Worm (Caenorhabditis elegans) whole organism, L3 larva: Measurements from ENCODE around the gene Y54G2A.32.

Experiments used
- R02D3.7 ChIP-seq: fragments of 150-350 bp; optimal IDR thresholded peaks from 2 replicates; lab custom pipeline; 2014; ENCODE audit warnings: missing biosample characterization, missing genetic modification characterization
- egl-27 ChIP-seq: sonication (generic microtip); optimal IDR thresholded peaks from 4 replicates; lab custom pipeline; 2017; ENCODE audit warnings: missing biosample characterization, missing genetic modification reagents, missing genetic modification characterization
- jun-1 ChIP-seq: fragments of 150-350 bp; optimal IDR thresholded peaks from 2 replicates; lab custom pipeline; 2014; ENCODE audit warnings: missing biosample characterization, missing genetic modification reagents, missing genetic modification characterization
- lin-15B ChIP-seq: fragments of 150-350 bp; optimal IDR thresholded peaks from 2 replicates; lab custom pipeline; 2014; ENCODE audit warnings: missing biosample characterization, missing genetic modification characterization
- nhr-237 ChIP-seq: fragments of 150-350 bp; optimal IDR thresholded peaks from 2 replicates; lab custom pipeline; 2014; ENCODE audit warnings: missing biosample characterization, missing genetic modification characterization
- nhr-77 ChIP-seq: fragments of 150-350 bp; optimal IDR thresholded peaks from 2 replicates; lab custom pipeline; 2014; ENCODE audit warnings: missing biosample characterization, missing genetic modification characterization
- unc-62 ChIP-seq: fragments of 150-350 bp; sonication (generic microtip); optimal IDR thresholded peaks from 4 replicates; lab custom pipeline; 2014; ENCODE audit warnings: missing biosample characterization, missing genetic modification reagents, missing genetic modification characterization
- ztf-11 ChIP-seq: fragments of 150-350 bp; optimal IDR thresholded peaks from 2 replicates; lab custom pipeline; 2014; ENCODE audit warnings: missing biosample characterization, missing genetic modification characterization

DNA sequence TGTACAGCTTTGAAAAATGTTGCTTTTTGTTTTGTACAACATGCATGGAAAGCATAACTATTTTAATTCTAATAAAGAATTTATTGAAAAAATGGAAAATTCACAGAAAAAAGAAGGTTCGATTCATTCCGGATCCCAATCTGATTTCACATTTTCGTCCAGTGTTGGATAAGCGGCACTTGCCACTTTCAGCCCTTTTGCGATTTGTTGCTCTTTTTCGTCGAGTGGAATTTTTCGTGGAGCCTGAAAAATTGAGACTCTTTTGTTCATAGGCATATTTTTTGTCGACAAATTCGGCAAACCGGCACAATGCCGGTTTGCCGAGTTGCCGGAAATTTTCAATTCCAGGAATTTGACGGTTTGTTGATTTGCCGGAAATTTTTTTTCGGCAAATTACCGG is 47.9 kb downstream of the Y54G2A.32 start:
- TF ChIP-seq lin-15B (tag; lab: Kevin White, UChicago) (no peak), jun-1 (tag; lab: Kevin White, UChicago) (no peak), unc-62 (GFP tag; lab: Kevin White, UChicago) (no peak), nhr-237 (tag; lab: Kevin White, UChicago) (no peak), R02D3.7 (tag; lab: Kevin White, UChicago) (no peak), egl-27 (no peak), nhr-77 (no peak), ztf-11 (tag; lab: Kevin White, UChicago) (no peak)
